Worm (Caenorhabditis elegans) whole organism, L1 larva: ENCODE measurements around the gene mrpl-12.
A peak's percentile ranks its signal among the peaks of the same experiment; 100 is the strongest.

ENCODE experiments used
- pag-3 ChIP-seq: sonication (generic microtip); optimal IDR thresholded peaks from 2 replicates; lab custom pipeline; 2017; ENCODE audit warnings: missing genetic modification characterization, mild to moderate bottlenecking, missing compliant biosample characterization, antibody characterized with exemption, borderline replicate concordance; ENCODE audit not compliant: insufficient read depth
- snpc-4 ChIP-seq: fragments of 150-350 bp; optimal IDR thresholded peaks from 2 replicates; lab custom pipeline; 2014; ENCODE audit warnings: missing biosample characterization, missing genetic modification characterization

DNA sequence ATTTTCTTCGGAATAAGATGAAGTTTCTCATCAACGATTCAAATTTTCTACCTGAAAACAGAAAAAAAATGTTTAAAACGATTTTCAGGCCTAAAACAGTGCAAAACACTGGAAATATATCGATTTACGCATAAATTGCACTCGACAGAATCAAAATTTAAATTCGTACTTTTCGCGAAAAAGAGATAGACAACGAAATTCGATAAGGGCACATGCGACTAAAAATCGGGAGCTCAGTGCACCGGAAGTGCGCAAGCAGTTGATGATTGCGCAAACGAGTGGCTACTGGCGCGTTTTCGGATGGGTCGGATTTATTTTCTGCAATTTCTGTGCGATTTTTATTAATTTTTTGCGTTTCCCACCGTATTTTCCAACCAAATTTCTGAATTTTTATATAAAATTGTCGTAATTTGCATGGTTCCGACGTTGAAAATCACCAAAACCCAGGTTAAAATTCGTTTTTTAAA, 556 bp upstream of the mrpl-12 start, which contains the start of the genes Y39A1A.21 and Y39A1A.22:
- no peak for TF ChIP-seq pag-3 (tag; lab: Kevin White, UChicago)
- peak; percentile 79 for TF ChIP-seq snpc-4 (tag; lab: Kevin White, UChicago)
